Fruit fly (Drosophila melanogaster) whole organism: Measurements from ENCODE around the gene CG7536.

Experiments used
- CG8478 ChIP-seq: fragments of >200 bp; optimal IDR thresholded peaks from 2 replicates; lab custom pipeline; 2018; ENCODE audit warnings: inconsistent platforms
- pan ChIP-seq: fragments of >200 bp; optimal IDR thresholded peaks from 2 replicates; lab custom pipeline; 2017
- psq ChIP-seq: fragments of >200 bp; optimal IDR thresholded peaks from 2 replicates; lab custom pipeline; 2017
- usp ChIP-seq: fragments of >200 bp; optimal IDR thresholded peaks from 2 replicates; lab custom pipeline; 2017; ENCODE audit warnings: missing biosample characterization, missing genetic modification characterization, mixed read lengths

- TF ChIP-seq CG8478 (lab: Kevin White, UChicago) (no peak), usp (GFP tag; lab: Kevin White, UChicago) (no peak), psq (lab: Kevin White, UChicago) (no peak), pan (no peak)
These were observed 6.5 kb upstream of the CG7536 start for dm6 chrX:18094747-18095352.
